Worm (Caenorhabditis elegans): ENCODE measurements around the gene mig-14.
A peak's percentile ranks its signal among the peaks of the same experiment; 100 is the strongest.

Gene mig-14

DNA sequence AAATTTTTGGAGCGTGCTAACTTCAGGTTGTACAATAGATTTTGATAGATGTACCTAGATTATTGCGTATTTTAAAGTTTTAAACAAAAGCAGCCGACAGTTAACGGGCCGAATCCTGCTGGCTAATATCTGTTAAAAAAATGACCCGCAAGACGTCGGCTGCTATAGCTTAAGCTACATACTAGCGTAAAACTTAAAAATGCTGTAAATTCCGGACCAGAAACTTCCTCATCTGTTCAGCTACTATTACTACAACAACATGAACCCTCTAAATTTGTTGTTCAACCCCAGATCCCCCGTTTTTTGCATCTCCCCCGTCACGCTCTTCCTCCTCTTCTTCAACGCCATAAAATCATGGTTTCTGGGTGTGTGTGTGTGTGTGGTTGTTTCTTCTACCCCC is 45.4 kb downstream of the mig-14 start:
- TF ChIP-seq ama-1 (optimal IDR thresholded peaks at IDR 0.05) (no peak), crh-2 (tag; optimal IDR thresholded peaks at IDR 0.05) (no peak), fos-1 (tag; optimal IDR thresholded peaks at IDR 0.05) (no peak), lin-13 (GFP tag; optimal IDR thresholded peaks at IDR 0.05) (no peak), ztf-4 (tag; optimal IDR thresholded peaks at IDR 0.05) (no peak), alr-1 (tag; optimal IDR thresholded peaks at IDR 0.05) (no peak), snpc-4 (tag; optimal IDR thresholded peaks at IDR 0.05) (no peak), lin-39 (tag; optimal IDR thresholded peaks at IDR 0.05) (no peak), nhr-25 (tag; optimal IDR thresholded peaks at IDR 0.05) (no peak), ceh-16 (tag; optimal IDR thresholded peaks at IDR 0.05) (no peak), nhr-237 (tag; optimal IDR thresholded peaks at IDR 0.05) (no peak), sem-4 (tag; optimal IDR thresholded peaks at IDR 0.05) (no peak), nhr-129 (tag; optimal IDR thresholded peaks at IDR 0.05) (no peak), F13H6.1 (tag; optimal IDR thresholded peaks at IDR 0.05) (no peak)

DNA sequence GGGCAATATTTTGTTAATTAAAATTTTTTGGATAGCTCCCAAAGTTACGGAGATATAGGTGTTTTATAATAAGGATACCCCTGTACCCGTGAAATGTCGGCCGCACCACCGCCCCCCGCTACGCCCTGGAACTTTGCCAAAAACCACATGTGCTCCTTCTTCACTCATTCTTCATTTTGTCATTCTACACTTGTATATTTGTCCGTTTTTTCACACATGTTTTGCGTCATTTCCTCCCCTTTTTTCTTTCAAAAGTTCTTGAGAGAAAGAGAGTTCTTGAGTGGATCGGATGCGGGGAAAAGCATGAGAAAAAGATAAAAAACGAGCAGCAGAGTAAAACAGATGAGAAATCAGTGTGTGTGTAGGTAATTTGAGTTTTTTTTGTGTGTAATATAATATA is 47.3 kb downstream of the mig-14 start:
- TF ChIP-seq nhr-129 (tag; optimal IDR thresholded peaks at IDR 0.05) (no peak), mab-5 (tag; optimal IDR thresholded peaks at IDR 0.05) (no peak), ceh-82 (tag; optimal IDR thresholded peaks at IDR 0.05) (no peak), snpc-4 (tag; optimal IDR thresholded peaks at IDR 0.05) (peak; percentile 32), F13H6.1 (tag; optimal IDR thresholded peaks at IDR 0.05) (peak; percentile 42)

DNA sequence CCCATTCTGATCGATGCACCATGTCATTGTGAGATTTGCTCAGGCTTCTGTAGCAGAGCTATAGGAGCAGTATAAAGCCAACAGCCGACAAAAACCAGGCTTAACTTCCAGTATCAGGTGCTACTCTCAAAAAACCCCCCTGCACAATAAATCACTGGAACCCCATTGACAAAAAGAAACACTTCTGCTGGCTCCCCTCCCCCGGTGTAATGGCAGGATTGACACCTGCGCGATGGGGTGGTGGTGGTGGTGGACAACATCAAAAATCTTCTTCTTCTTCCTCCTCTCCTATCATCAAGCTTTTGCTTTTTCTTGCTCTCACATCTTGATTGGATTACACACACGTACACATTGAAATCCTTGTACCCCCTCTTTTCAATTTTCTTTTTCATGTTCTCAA is 48.2 kb downstream of the mig-14 start:
- no peak for TF ChIP-seq sma-9 (GFP tag; optimal IDR thresholded peaks at IDR 0.05)
- no peak for TF ChIP-seq sma-9 (tag; optimal IDR thresholded peaks at IDR 0.05)

DNA sequence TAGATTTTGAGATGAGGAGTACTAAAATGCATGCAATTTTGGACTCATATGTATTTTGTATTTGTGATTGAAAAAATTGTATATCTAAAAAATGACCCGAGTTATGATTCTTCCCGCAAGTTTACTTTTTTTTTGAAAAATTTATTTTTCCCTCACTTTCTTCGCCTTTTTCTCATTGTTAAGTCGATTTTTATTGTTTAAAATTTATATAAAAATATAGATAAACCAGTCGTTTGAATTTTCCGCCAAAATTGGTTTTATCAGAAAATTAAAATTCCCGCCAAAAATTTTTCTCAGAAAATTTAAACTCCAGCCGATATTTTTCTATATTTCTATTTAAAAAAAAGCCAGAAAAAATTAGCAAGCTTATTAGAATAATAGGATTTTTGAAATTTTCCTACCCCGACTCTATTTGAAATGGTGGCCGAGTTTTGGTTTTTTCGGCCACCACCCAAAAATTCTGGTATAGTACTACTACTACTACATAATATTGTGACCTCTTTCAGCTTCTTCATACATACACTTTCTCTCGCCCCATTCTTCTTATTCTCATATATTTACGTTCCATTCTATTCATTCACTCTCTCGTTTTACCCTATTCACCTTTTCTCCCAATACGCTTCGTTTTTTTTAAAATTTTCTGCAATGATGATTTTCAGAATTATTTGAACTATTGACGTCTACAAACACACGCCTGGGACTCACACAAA is 50.2 kb downstream of the mig-14 start, which contains the start of gene ZK131.11:
TSS of gene ZK131.11 (plus strand) at position 660 of the 710 bp plus-strand sequence.
- no peak for TF ChIP-seq fos-1 (tag; optimal IDR thresholded peaks at IDR 0.05)
- TF ChIP-seq elt-1 (tag; optimal IDR thresholded peaks at IDR 0.05), result no peak
- TF ChIP-seq unc-62 (GFP tag; optimal IDR thresholded peaks at IDR 0.05), result no peak
- TF ChIP-seq mbf-1 (tag; optimal IDR thresholded peaks at IDR 0.05), result no peak
- no peak for TF ChIP-seq Y55F3AM.14 (GFP tag; optimal IDR thresholded peaks at IDR 0.05)
- TF ChIP-seq lsy-2 (tag; optimal IDR thresholded peaks at IDR 0.05), result no peak
- no peak for TF ChIP-seq nhr-237 (tag; optimal IDR thresholded peaks at IDR 0.05)
- TF ChIP-seq nhr-10 (tag; optimal IDR thresholded peaks at IDR 0.05), result no peak
- TF ChIP-seq nhr-25 (tag; optimal IDR thresholded peaks at IDR 0.05), result no peak
- no peak for TF ChIP-seq sem-4 (tag; optimal IDR thresholded peaks at IDR 0.05)
- TF ChIP-seq nhr-129 (tag; optimal IDR thresholded peaks at IDR 0.05), result no peak
- TF ChIP-seq sma-3 (GFP tag; optimal IDR thresholded peaks at IDR 0.05), result no peak
- TF ChIP-seq peb-1 (tag; optimal IDR thresholded peaks at IDR 0.05), result no peak
- TF ChIP-seq nhr-12 (tag; optimal IDR thresholded peaks at IDR 0.05), result no peak
- TF ChIP-seq aly-2 (tag; optimal IDR thresholded peaks at IDR 0.05), result no peak
- no peak for TF ChIP-seq ztf-4 (tag; optimal IDR thresholded peaks at IDR 0.05)
- TF ChIP-seq nhr-21 (tag; optimal IDR thresholded peaks at IDR 0.05), result no peak
- TF ChIP-seq lin-13 (GFP tag; optimal IDR thresholded peaks at IDR 0.05), result no peak
- TF ChIP-seq lin-39 (tag; optimal IDR thresholded peaks at IDR 0.05), result no peak
- no peak for TF ChIP-seq elt-3 (tag; optimal IDR thresholded peaks at IDR 0.05)

DNA sequence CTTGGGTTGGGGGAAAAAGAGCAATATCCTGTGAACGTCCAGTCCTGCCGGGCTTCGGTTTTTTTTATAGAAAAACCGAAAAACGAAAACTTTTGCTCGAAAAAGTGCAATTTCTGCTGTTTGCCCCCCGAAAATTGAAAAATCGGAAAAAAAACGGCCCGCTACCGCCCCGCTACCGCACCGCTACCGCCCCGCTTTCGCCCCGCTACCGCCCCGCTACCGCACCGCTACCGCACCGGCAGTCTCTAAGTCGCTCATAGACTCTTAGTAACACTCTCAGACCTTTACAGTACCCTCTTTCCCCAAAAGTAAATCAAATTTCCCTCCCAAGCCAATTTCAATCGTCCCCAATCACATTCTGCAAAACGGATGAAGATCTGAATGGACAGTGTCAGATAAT is 53.6 kb downstream of the mig-14 start:
- TF ChIP-seq nhr-6 (tag; optimal IDR thresholded peaks at IDR 0.05), result no peak
- TF ChIP-seq lin-13 (GFP tag; optimal IDR thresholded peaks at IDR 0.05), result no peak
- no peak for TF ChIP-seq ztf-4 (tag; optimal IDR thresholded peaks at IDR 0.05)
- TF ChIP-seq nhr-129 (tag; optimal IDR thresholded peaks at IDR 0.05), result no peak
- TF ChIP-seq R02D3.7 (tag; optimal IDR thresholded peaks at IDR 0.05), result no peak
- no peak for TF ChIP-seq blmp-1 (tag; optimal IDR thresholded peaks at IDR 0.05; ENCODE audit: insufficient read depth)
- TF ChIP-seq ztf-11 (tag; optimal IDR thresholded peaks at IDR 0.05), result no peak
- TF ChIP-seq elt-1 (tag; optimal IDR thresholded peaks at IDR 0.05), result no peak
- no peak for TF ChIP-seq alr-1 (tag; optimal IDR thresholded peaks at IDR 0.05)
